Worm (Caenorhabditis elegans) whole organism, L1 larva: ENCODE measurements around the gene mks-3.

Experiments used
- ceh-82 ChIP-seq, 3 experiments: fragments of 150-350 bp in 1 of 3; sonication (generic microtip) in 2 of 3; optimal IDR thresholded peaks; 2 replicates each; lab custom pipeline; 2014 to 2017; ENCODE audit warnings: missing biosample characterization in 3 of 3, missing genetic modification characterization in 3 of 3
- fos-1 ChIP-seq: fragments of 150-350 bp; optimal IDR thresholded peaks from 2 replicates; lab custom pipeline; 2014; ENCODE audit warnings: missing biosample characterization, missing genetic modification characterization
- lin-13 ChIP-seq: fragments of 150-350 bp; optimal IDR thresholded peaks from 2 replicates; lab custom pipeline; 2014; ENCODE audit warnings: missing biosample characterization, missing genetic modification reagents, missing genetic modification characterization
- lin-14 ChIP-seq: fragments of 200-800 bp; sonication (Bioruptor generic); optimal IDR thresholded peaks from 2 replicates; lab custom pipeline; 2018; ENCODE audit warnings: mild to moderate bottlenecking, missing genetic modification characterization, moderate library complexity, missing compliant biosample characterization
- lin-15B ChIP-seq: fragments of 150-350 bp; sonication (generic microtip); optimal IDR thresholded peaks from 3 replicates; lab custom pipeline; 2014; ENCODE audit warnings: missing biosample characterization, missing genetic modification characterization
- lin-35 ChIP-seq, 2 experiments: fragments of 150-350 bp; optimal IDR thresholded peaks; 2 replicates each; lab custom pipeline; 2014; ENCODE audit warnings: missing biosample characterization in 2 of 2, missing genetic modification characterization in 2 of 2, missing genetic modification reagents in 2 of 2
- mef-2 ChIP-seq: fragments of 150-350 bp; optimal IDR thresholded peaks from 2 replicates; lab custom pipeline; 2014; ENCODE audit warnings: missing biosample characterization, missing genetic modification characterization
- nhr-11 ChIP-seq: fragments of 150-350 bp; optimal IDR thresholded peaks from 2 replicates; lab custom pipeline; 2014; ENCODE audit warnings: missing biosample characterization, missing genetic modification characterization
- nhr-237 ChIP-seq: fragments of 150-350 bp; optimal IDR thresholded peaks from 2 replicates; lab custom pipeline; 2014; ENCODE audit warnings: missing biosample characterization, missing genetic modification characterization
- zag-1 ChIP-seq: fragments of 150-350 bp; optimal IDR thresholded peaks from 2 replicates; lab custom pipeline; 2014; ENCODE audit warnings: missing biosample characterization, missing genetic modification characterization
- ztf-11 ChIP-seq, 2 experiments: sonication (generic microtip); optimal IDR thresholded peaks; 2 replicates each; lab custom pipeline; 2016 to 2017; ENCODE audit warnings: missing genetic modification characterization in 2 of 2, missing biosample characterization in 1 of 2, missing compliant biosample characterization in 1 of 2

DNA sequence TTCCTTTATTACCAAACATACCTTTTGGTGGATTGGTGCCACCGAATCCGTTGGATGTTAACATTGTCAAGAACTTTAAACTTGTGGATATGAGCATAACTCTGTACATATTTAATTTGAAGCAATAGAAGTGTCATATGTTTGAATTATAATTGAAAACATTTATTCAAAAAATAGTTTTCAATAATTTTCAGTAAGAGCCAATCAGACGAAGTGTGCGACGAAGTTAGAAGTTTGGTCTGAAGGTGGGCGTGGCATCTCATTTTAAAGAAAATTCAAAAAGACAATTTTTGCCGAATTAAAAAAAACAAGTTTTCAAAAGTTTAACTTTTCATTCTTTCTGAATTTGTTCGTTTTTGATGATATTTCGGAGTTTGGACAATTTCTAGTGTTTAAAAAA is 11.4 kb upstream of the mks-3 start, which contains the start of gene syd-1:
- TF ChIP-seq lin-35 (GFP tag; optimal IDR thresholded peaks at IDR 0.05; lab: Kevin White, UChicago): no peak
- no peak for TF ChIP-seq lin-14 (GFP tag; lab: Kevin White, UChicago)
- TF ChIP-seq mef-2 (tag; lab: Kevin White, UChicago): no peak
- no peak for TF ChIP-seq ztf-11 (tag; optimal IDR thresholded peaks at IDR 0.05; lab: Kevin White, UChicago)
- no peak for TF ChIP-seq ceh-82 (tag; optimal IDR thresholded peaks at IDR 0.05; lab: Kevin White, UChicago)
- TF ChIP-seq nhr-11 (tag; lab: Kevin White, UChicago): no peak
- no peak for TF ChIP-seq nhr-237
- no peak for TF ChIP-seq lin-13 (GFP tag; lab: Kevin White, UChicago)
- TF ChIP-seq lin-15B (tag; lab: Kevin White, UChicago): no peak
- no peak for TF ChIP-seq fos-1 (tag; lab: Kevin White, UChicago)
- TF ChIP-seq zag-1: no peak
